Fruit fly (Drosophila melanogaster): ENCODE data around the gene Myo95E.

Gene Myo95E

dm6 chr3R:24204022-24204421 lies 42.7 kb upstream of the Myo95E start (continued):
- peak; percentile 12 for TF ChIP-seq CG34406 (GFP tag; optimal IDR thresholded peaks at IDR 0.05)
- TF ChIP-seq Ets96B (tag; optimal IDR thresholded peaks at IDR 0.05), result no peak
- peak; percentile 34 for TF ChIP-seq achi (GFP tag; optimal IDR thresholded peaks at IDR 0.05)
- peak; percentile 26 for TF ChIP-seq CG10631 (GFP tag; optimal IDR thresholded peaks at IDR 0.05)
- TF ChIP-seq Gug (GFP tag; IDR thresholded peaks at IDR 0.05), result no peak
- TF ChIP-seq pdm3 (GFP tag; optimal IDR thresholded peaks at IDR 0.05), result peak; percentile 40
- no peak for TF ChIP-seq CG6854 (GFP tag; optimal IDR thresholded peaks at IDR 0.05)
- no peak for TF ChIP-seq Hr38 (GFP tag; optimal IDR thresholded peaks at IDR 0.05)
- no peak for TF ChIP-seq vri (GFP tag; optimal IDR thresholded peaks at IDR 0.05)
- TF ChIP-seq Eip75B (GFP tag; optimal IDR thresholded peaks at IDR 0.05), result peak; percentile 16
- no peak for TF ChIP-seq CG8319 (GFP tag; optimal IDR thresholded peaks at IDR 0.05)
- peak; percentile 8 for TF ChIP-seq CG3032 (tag; optimal IDR thresholded peaks at IDR 0.05)
- TF ChIP-seq Sox14 (GFP tag; optimal IDR thresholded peaks at IDR 0.05), result peak; percentile 32
- no peak for TF ChIP-seq CG6792 (GFP tag; optimal IDR thresholded peaks at IDR 0.05)
- TF ChIP-seq CG8632 (GFP tag; optimal IDR thresholded peaks at IDR 0.05), result no peak
- TF ChIP-seq net (GFP tag; optimal IDR thresholded peaks at IDR 0.05), result peak; percentile 10
- peak; percentile 66 for TF ChIP-seq dac (GFP tag; optimal IDR thresholded peaks at IDR 0.05)
- peak; percentile 45 for TF ChIP-seq OdsH (GFP tag; optimal IDR thresholded peaks at IDR 0.05)
- peak; percentile 5 for TF ChIP-seq lz (GFP tag; optimal IDR thresholded peaks at IDR 0.05)
- no peak for TF ChIP-seq CG6163 (GFP tag; IDR thresholded peaks at IDR 0.05)
- TF ChIP-seq Smox (GFP tag; optimal IDR thresholded peaks at IDR 0.05), result no peak
- TF ChIP-seq topi (GFP tag; optimal IDR thresholded peaks at IDR 0.05), result no peak

dm6 chr3R:24203426-24203825 lies 42.1 kb upstream of the Myo95E start:
- TF ChIP-seq Gug (GFP tag; IDR thresholded peaks at IDR 0.05) (peak; percentile 80), Hr4 (GFP tag; optimal IDR thresholded peaks at IDR 0.05) (peak; percentile 92), spab (GFP tag; optimal IDR thresholded peaks at IDR 0.05) (peak; percentile 69), Sox15 (GFP tag; optimal IDR thresholded peaks at IDR 0.05) (peak; percentile 79), vri (GFP tag; optimal IDR thresholded peaks at IDR 0.05) (peak; percentile 78), topi (GFP tag; optimal IDR thresholded peaks at IDR 0.05) (peak; percentile 89), CG8319 (GFP tag; optimal IDR thresholded peaks at IDR 0.05) (peak; percentile 72), CG8632 (GFP tag; optimal IDR thresholded peaks at IDR 0.05) (peak; percentile 85), CG1621 (tag; optimal IDR thresholded peaks at IDR 0.05) (peak; percentile 53), fd59A (GFP tag; optimal IDR thresholded peaks at IDR 0.05) (peak; percentile 67), ss (GFP tag; optimal IDR thresholded peaks at IDR 0.05) (peak; percentile 82 to 86), CG11762 (GFP tag; optimal IDR thresholded peaks at IDR 0.05; ENCODE audit: insufficient read depth) (peak; percentile 85), CG7368 (GFP tag; optimal IDR thresholded peaks at IDR 0.05) (peak; percentile 79), fd85E (GFP tag; optimal IDR thresholded peaks at IDR 0.05) (peak; percentile 52), dsx (GFP tag; optimal IDR thresholded peaks at IDR 0.05; ENCODE audit: poor library complexity, severe bottlenecking) (peak; percentile 72), CG10631 (GFP tag; optimal IDR thresholded peaks at IDR 0.05) (peak; percentile 79), CG32006 (GFP tag; optimal IDR thresholded peaks at IDR 0.05) (peak; percentile 90), CG34406 (GFP tag; optimal IDR thresholded peaks at IDR 0.05) (peak; percentile 84), Sox14 (GFP tag; optimal IDR thresholded peaks at IDR 0.05) (peak; percentile 89), OdsH (GFP tag; optimal IDR thresholded peaks at IDR 0.05) (peak; percentile 88), CG4318 (GFP tag; optimal IDR thresholded peaks at IDR 0.05) (peak; percentile 76), Hr39 (GFP tag; optimal IDR thresholded peaks at IDR 0.05) (peak; percentile 83), svp (GFP tag) (peak; percentile 94), CG10669 (GFP tag; optimal IDR thresholded peaks at IDR 0.05) (peak; percentile 72), CG31627 (GFP tag; optimal IDR thresholded peaks at IDR 0.05) (peak; percentile 81), CG6808 (GFP tag; optimal IDR thresholded peaks at IDR 0.05) (peak; percentile 80), CG15336 (GFP tag; IDR thresholded peaks at IDR 0.05) (peak; percentile 94), CG3032 (tag; optimal IDR thresholded peaks at IDR 0.05) (peak; percentile 71), Smox (GFP tag; optimal IDR thresholded peaks at IDR 0.05) (peak; percentile 81), Ets96B (tag; optimal IDR thresholded peaks at IDR 0.05) (peak; percentile 58), CG11902 (GFP tag; optimal IDR thresholded peaks at IDR 0.05) (peak; percentile 69), Eip75B (GFP tag; optimal IDR thresholded peaks at IDR 0.05) (peak; percentile 88), dac (GFP tag; optimal IDR thresholded peaks at IDR 0.05) (peak; percentile 80), CG8119 (GFP tag; IDR thresholded peaks at IDR 0.05) (peak; percentile 94), Eip93F (GFP tag; optimal IDR thresholded peaks at IDR 0.05) (peak; percentile 78), CG6792 (GFP tag; optimal IDR thresholded peaks at IDR 0.05) (peak; percentile 84), CG9139 (GFP tag; optimal IDR thresholded peaks at IDR 0.05) (peak; percentile 26), CG6276 (GFP tag; optimal IDR thresholded peaks at IDR 0.05) (peak; percentile 90), achi (GFP tag; optimal IDR thresholded peaks at IDR 0.05) (peak; percentile 86), lz (GFP tag; optimal IDR thresholded peaks at IDR 0.05) (peak; percentile 84), Ets21C (GFP tag; optimal IDR thresholded peaks at IDR 0.05) (peak; percentile 73), CG11294 (GFP tag; IDR thresholded peaks at IDR 0.05) (peak; percentile 63; the same call in 1 of the 2 replicates)

Data from whole organism, prepupa.